Fruit fly (Drosophila melanogaster): ENCODE results near the gene mtSSB.

DNA sequence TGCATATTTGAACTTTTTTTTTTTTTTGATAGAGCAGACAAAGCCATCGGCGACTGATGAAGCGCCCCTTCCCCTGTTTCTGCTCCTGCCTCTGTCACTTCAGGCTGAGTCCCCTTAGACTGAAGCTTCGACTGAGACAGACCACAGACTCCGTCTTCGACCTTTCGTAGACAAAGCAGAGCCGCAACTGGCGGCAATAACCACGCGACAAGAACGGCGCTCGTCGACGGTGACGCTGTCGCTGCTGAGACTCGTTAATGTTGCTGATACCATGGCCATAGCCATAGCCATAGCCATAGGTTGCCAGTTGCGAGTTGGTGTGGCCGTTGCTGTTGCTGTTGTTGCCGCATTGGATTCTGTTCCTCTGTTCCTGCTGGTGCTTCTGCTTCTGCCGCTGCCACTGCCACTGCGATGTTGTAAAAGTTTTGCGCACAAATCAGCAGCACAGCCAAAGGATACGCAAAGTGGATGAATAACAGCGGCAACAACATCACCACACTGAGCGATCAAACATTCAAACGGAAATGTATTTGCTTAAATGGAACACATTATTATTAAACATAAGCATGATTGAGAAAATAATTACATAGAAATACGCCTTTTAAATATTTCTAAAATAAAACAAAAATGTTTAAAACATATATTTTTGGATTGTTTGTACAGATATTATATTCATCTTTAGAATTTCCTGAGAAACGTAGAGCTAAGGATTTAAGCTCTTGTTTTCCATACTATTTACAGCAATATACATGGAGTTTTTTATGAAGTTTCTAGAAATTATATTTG, 18.4 kb upstream of the mtSSB start:
- TF ChIP-seq CG9948 (tag; optimal IDR thresholded peaks at IDR 0.05) (peak; percentile 91), Ets98B (GFP tag; IDR thresholded peaks at IDR 0.05) (no peak; the same call in 1 of the 2 replicates), CG17806 (tag; optimal IDR thresholded peaks at IDR 0.05) (peak; percentile 91), CG14655 (GFP tag; optimal IDR thresholded peaks at IDR 0.05) (peak; percentile 91), D1 (tag; optimal IDR thresholded peaks at IDR 0.05) (peak; percentile 89), CG10348 (GFP tag; IDR thresholded peaks at IDR 0.05) (no peak)

Measured in whole organism, pupa.